Worm (Caenorhabditis elegans) whole organism, L1 larva: ENCODE measurements around the gene nhr-277.

Experiments used
- C04F5.9 ChIP-seq: sonication (generic microtip); optimal IDR thresholded peaks from 2 replicates; lab custom pipeline; 2016; ENCODE audit warnings: missing genetic modification characterization, missing compliant biosample characterization
- C34B4.2 ChIP-seq: sonication (generic microtip); optimal IDR thresholded peaks from 2 replicates; lab custom pipeline; 2017; ENCODE audit warnings: mild to moderate bottlenecking, missing genetic modification characterization, missing compliant biosample characterization
- F16B12.6 ChIP-seq: fragments of 150-350 bp; optimal IDR thresholded peaks from 2 replicates; lab custom pipeline; 2014; ENCODE audit warnings: missing biosample characterization, missing genetic modification characterization
- Y116A8C.19 ChIP-seq: sonication (generic microtip); optimal IDR thresholded peaks from 2 replicates; lab custom pipeline; 2016; ENCODE audit warnings: missing compliant biosample characterization, missing genetic modification characterization, borderline replicate concordance
- alr-1 ChIP-seq: fragments of 200-800 bp; sonication (Bioruptor generic); optimal IDR thresholded peaks from 2 replicates; lab custom pipeline; 2018; ENCODE audit warnings: borderline replicate concordance, mild to moderate bottlenecking, missing genetic modification characterization, missing compliant biosample characterization
- aly-2 ChIP-seq: fragments of 150-350 bp; optimal IDR thresholded peaks from 2 replicates; lab custom pipeline; 2014; ENCODE audit warnings: missing biosample characterization, missing genetic modification characterization
- ama-1 ChIP-seq: fragments of 150-350 bp; optimal IDR thresholded peaks from 2 replicates; lab custom pipeline; 2014
- blmp-1 ChIP-seq: fragments of 150-350 bp; optimal IDR thresholded peaks from 2 replicates; lab custom pipeline; 2014; ENCODE audit warnings: missing biosample characterization, missing genetic modification characterization
- ceh-8 ChIP-seq: fragments of 200-800 bp; sonication (Bioruptor generic); optimal IDR thresholded peaks from 2 replicates; lab custom pipeline; 2018; ENCODE audit warnings: mild to moderate bottlenecking, missing genetic modification characterization, moderate library complexity, missing compliant biosample characterization
- ceh-88 ChIP-seq: fragments of 200-800 bp; sonication (Bioruptor generic); IDR thresholded peaks from 2 replicates; pipeline ENCODE4 v1.3.6; 2022; ENCODE audit warnings: missing genetic modification characterization, missing compliant biosample characterization
- ceh-90 ChIP-seq: sonication (generic microtip); optimal IDR thresholded peaks from 2 replicates; lab custom pipeline; 2016; ENCODE audit warnings: missing genetic modification characterization, missing compliant biosample characterization
- efl-3 ChIP-seq: fragments of 200-800 bp; sonication (Bioruptor generic); optimal IDR thresholded peaks from 2 replicates; lab custom pipeline; 2018; ENCODE audit warnings: mild to moderate bottlenecking, missing genetic modification characterization, missing compliant biosample characterization
- ets-5 ChIP-seq: fragments of 200-800 bp; sonication (Bioruptor generic); IDR thresholded peaks from 2 replicates; pipeline ENCODE4 v1.3.6; 2022; ENCODE audit warnings: missing genetic modification characterization, missing compliant biosample characterization
- fkh-8 ChIP-seq: sonication (generic microtip); optimal IDR thresholded peaks from 2 replicates; lab custom pipeline; 2016; ENCODE audit warnings: mild to moderate bottlenecking, missing genetic modification characterization, missing compliant biosample characterization
- grh-1 ChIP-seq: fragments of 200-800 bp; sonication (Bioruptor generic); IDR thresholded peaks from 2 replicates; pipeline ENCODE4 v1.3.6; 2022; ENCODE audit warnings: missing genetic modification reagents, missing genetic modification characterization, missing compliant biosample characterization
- hlh-4 ChIP-seq: sonication (generic microtip); optimal IDR thresholded peaks from 2 replicates; lab custom pipeline; 2016; ENCODE audit warnings: mild to moderate bottlenecking, missing genetic modification characterization, missing compliant biosample characterization
- isw-1 ChIP-seq: fragments of 200-800 bp; sonication (Bioruptor generic); IDR thresholded peaks from 2 replicates; pipeline ENCODE4 v1.3.6; 2022; ENCODE audit warnings: missing genetic modification characterization, missing compliant biosample characterization
- jun-1 ChIP-seq: fragments of 150-350 bp; optimal IDR thresholded peaks from 2 replicates; lab custom pipeline; 2014; ENCODE audit warnings: missing biosample characterization, missing genetic modification reagents, missing genetic modification characterization
- lin-13 ChIP-seq: fragments of 150-350 bp; optimal IDR thresholded peaks from 2 replicates; lab custom pipeline; 2014; ENCODE audit warnings: missing biosample characterization, missing genetic modification reagents, missing genetic modification characterization
- lin-14 ChIP-seq: fragments of 200-800 bp; sonication (Bioruptor generic); optimal IDR thresholded peaks from 2 replicates; lab custom pipeline; 2018; ENCODE audit warnings: mild to moderate bottlenecking, missing genetic modification characterization, moderate library complexity, missing compliant biosample characterization
- lin-15B ChIP-seq: fragments of 150-350 bp; sonication (generic microtip); optimal IDR thresholded peaks from 3 replicates; lab custom pipeline; 2014; ENCODE audit warnings: missing biosample characterization, missing genetic modification characterization
- lin-35 ChIP-seq, 2 experiments: fragments of 150-350 bp; optimal IDR thresholded peaks; 2 replicates each; lab custom pipeline; 2014; ENCODE audit warnings: missing biosample characterization in 2 of 2, missing genetic modification characterization in 2 of 2, missing genetic modification reagents in 2 of 2
- lin-39 ChIP-seq: fragments of 150-350 bp; optimal IDR thresholded peaks from 2 replicates; lab custom pipeline; 2014; ENCODE audit warnings: missing biosample characterization, missing genetic modification reagents, missing genetic modification characterization
- lir-3 ChIP-seq: sonication (generic microtip); optimal IDR thresholded peaks from 2 replicates; lab custom pipeline; 2016; ENCODE audit warnings: mild to moderate bottlenecking, missing genetic modification characterization, moderate library complexity, missing compliant biosample characterization; ENCODE audit not compliant: poor library complexity
- lsy-2 ChIP-seq, 2 experiments: fragments of 150-350 bp; optimal IDR thresholded peaks; 2 replicates each; lab custom pipeline; 2014; ENCODE audit warnings: missing biosample characterization in 2 of 2, missing genetic modification characterization in 2 of 2
- mab-9 ChIP-seq: fragments of 200-800 bp; sonication (Bioruptor generic); IDR thresholded peaks from 2 replicates; pipeline ENCODE4 v1.3.6; 2022; ENCODE audit warnings: missing genetic modification reagents, missing genetic modification characterization, missing compliant biosample characterization
- mdl-1 ChIP-seq, 2 experiments: fragments of 150-350 bp; optimal IDR thresholded peaks; 2 replicates each; lab custom pipeline; 2014 to 2017; ENCODE audit warnings: missing biosample characterization in 2 of 2, missing genetic modification characterization in 2 of 2, inconsistent platforms in 1 of 2
- mef-2 ChIP-seq: fragments of 150-350 bp; optimal IDR thresholded peaks from 2 replicates; lab custom pipeline; 2014; ENCODE audit warnings: missing biosample characterization, missing genetic modification characterization
- nhr-11 ChIP-seq: fragments of 150-350 bp; optimal IDR thresholded peaks from 2 replicates; lab custom pipeline; 2014; ENCODE audit warnings: missing biosample characterization, missing genetic modification characterization
- nhr-12 ChIP-seq: sonication (generic microtip); optimal IDR thresholded peaks from 2 replicates; lab custom pipeline; 2017; ENCODE audit warnings: missing biosample characterization, missing genetic modification characterization
- nhr-28 ChIP-seq: fragments of 150-350 bp; optimal IDR thresholded peaks from 2 replicates; lab custom pipeline; 2014; ENCODE audit warnings: missing biosample characterization, missing genetic modification characterization
- nhr-71 ChIP-seq: sonication (generic microtip); optimal IDR thresholded peaks from 2 replicates; lab custom pipeline; 2016; ENCODE audit warnings: mild to moderate bottlenecking, missing genetic modification characterization, moderate library complexity, missing compliant biosample characterization
- nhr-76 ChIP-seq: sonication (generic microtip); optimal IDR thresholded peaks from 2 replicates; lab custom pipeline; 2017; ENCODE audit warnings: missing biosample characterization, missing genetic modification characterization
- nhr-77 ChIP-seq: fragments of 150-350 bp; optimal IDR thresholded peaks from 2 replicates; lab custom pipeline; 2014; ENCODE audit warnings: missing biosample characterization, missing genetic modification characterization
- nhr-84 ChIP-seq: sonication (generic microtip); optimal IDR thresholded peaks from 2 replicates; lab custom pipeline; 2017; ENCODE audit warnings: missing biosample characterization, missing genetic modification characterization
- nhr-90 ChIP-seq: sonication (generic microtip); optimal IDR thresholded peaks from 2 replicates; lab custom pipeline; 2016; ENCODE audit warnings: mild to moderate bottlenecking, missing genetic modification characterization, missing compliant biosample characterization; ENCODE audit not compliant: poor library complexity
- pax-3 ChIP-seq: fragments of 200-800 bp; sonication (Bioruptor generic); optimal IDR thresholded peaks from 2 replicates; lab custom pipeline; 2018; ENCODE audit warnings: mild to moderate bottlenecking, missing genetic modification characterization, moderate library complexity, missing compliant biosample characterization
- pqm-1 ChIP-seq: sonication (generic microtip); optimal IDR thresholded peaks from 3 replicates; lab custom pipeline; 2017; ENCODE audit warnings: missing biosample characterization, missing genetic modification characterization
- rnt-1 ChIP-seq: sonication (generic microtip); optimal IDR thresholded peaks from 2 replicates; lab custom pipeline; 2016; ENCODE audit warnings: mild to moderate bottlenecking, missing genetic modification characterization, moderate library complexity, missing compliant biosample characterization
- snu-23 ChIP-seq: sonication (generic microtip); optimal IDR thresholded peaks from 2 replicates; lab custom pipeline; 2016; ENCODE audit warnings: missing genetic modification characterization, missing compliant biosample characterization
- sox-4 ChIP-seq: sonication (generic microtip); optimal IDR thresholded peaks from 2 replicates; lab custom pipeline; 2016; ENCODE audit warnings: missing genetic modification characterization, missing compliant biosample characterization
- sup-37 ChIP-seq: fragments of 200-800 bp; sonication (Bioruptor generic); optimal IDR thresholded peaks from 2 replicates; lab custom pipeline; 2018; ENCODE audit warnings: mild to moderate bottlenecking, missing genetic modification characterization, missing compliant biosample characterization
- tbx-2 ChIP-seq: sonication (generic microtip); optimal IDR thresholded peaks from 2 replicates; lab custom pipeline; 2016; ENCODE audit warnings: missing genetic modification characterization, missing compliant biosample characterization
- tlp-1 ChIP-seq: fragments of 150-350 bp; optimal IDR thresholded peaks from 2 replicates; lab custom pipeline; 2014; ENCODE audit warnings: missing biosample characterization, missing genetic modification characterization
- unc-130 ChIP-seq: fragments of 150-350 bp; optimal IDR thresholded peaks from 2 replicates; lab custom pipeline; 2017; ENCODE audit warnings: missing biosample characterization, missing genetic modification characterization, inconsistent platforms
- unc-30 ChIP-seq: sonication (generic microtip); optimal IDR thresholded peaks from 2 replicates; lab custom pipeline; 2017; ENCODE audit warnings: missing biosample characterization, missing genetic modification characterization
- unc-86 ChIP-seq: sonication (generic microtip); optimal IDR thresholded peaks from 2 replicates; lab custom pipeline; 2016; ENCODE audit warnings: missing genetic modification characterization, missing compliant biosample characterization
- unc-98 ChIP-seq: fragments of 200-800 bp; sonication (Bioruptor generic); IDR thresholded peaks from 2 replicates; pipeline ENCODE4 v1.3.6; 2022; ENCODE audit warnings: missing genetic modification characterization, missing compliant biosample characterization
- vab-15 ChIP-seq: sonication (generic microtip); optimal IDR thresholded peaks from 2 replicates; lab custom pipeline; 2017; ENCODE audit warnings: missing genotype, mild to moderate bottlenecking, missing genetic modification characterization, missing compliant biosample characterization
- xbp-1 ChIP-seq: sonication (generic microtip); optimal IDR thresholded peaks from 2 replicates; lab custom pipeline; 2016; ENCODE audit warnings: missing genetic modification characterization, missing compliant biosample characterization
- zag-1 ChIP-seq: fragments of 150-350 bp; optimal IDR thresholded peaks from 2 replicates; lab custom pipeline; 2014; ENCODE audit warnings: missing biosample characterization, missing genetic modification characterization
- zip-4 ChIP-seq: fragments of 200-800 bp; sonication (Bioruptor generic); optimal IDR thresholded peaks from 2 replicates; lab custom pipeline; 2018; ENCODE audit warnings: mild to moderate bottlenecking, missing genetic modification characterization, moderate library complexity, missing compliant biosample characterization
- ztf-11 ChIP-seq, 2 experiments: sonication (generic microtip); optimal IDR thresholded peaks; 2 replicates each; lab custom pipeline; 2016 to 2017; ENCODE audit warnings: missing genetic modification characterization in 2 of 2, missing biosample characterization in 1 of 2, missing compliant biosample characterization in 1 of 2
- ztf-4 ChIP-seq: fragments of 150-350 bp; optimal IDR thresholded peaks from 2 replicates; lab custom pipeline; 2014; ENCODE audit warnings: missing biosample characterization, missing genetic modification characterization

nhr-277 gene

DNA sequence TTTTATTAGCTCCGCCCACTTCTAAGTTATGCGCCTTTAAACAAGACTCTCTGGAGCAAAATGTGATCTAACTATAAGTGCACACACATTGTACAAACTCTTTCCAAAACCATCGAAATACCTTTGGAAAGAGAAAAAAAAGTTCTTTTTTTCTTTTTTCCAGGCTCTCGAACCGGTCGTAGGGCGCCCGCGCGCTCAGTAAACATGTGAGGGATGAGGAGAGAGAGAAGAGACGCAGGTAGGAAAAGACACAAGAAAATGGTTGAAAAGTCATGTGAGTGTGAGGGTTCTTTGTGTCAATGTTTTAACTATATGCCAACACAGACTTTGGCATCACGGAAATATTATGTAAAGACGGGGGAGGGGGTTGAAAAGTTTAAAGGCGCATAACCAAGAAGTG lies 31.7 kb downstream of the nhr-277 start (continued):
- TF ChIP-seq xbp-1 (tag; lab: Kevin White, UChicago): peak; percentile 63
- TF ChIP-seq mdl-1 (tag; optimal IDR thresholded peaks at IDR 0.05; lab: Kevin White, UChicago): peak in 1 of 2 experiments; percentile 86
- TF ChIP-seq nhr-11 (tag; lab: Kevin White, UChicago): peak; percentile 35
- TF ChIP-seq blmp-1 (tag; lab: Kevin White, UChicago): peak; percentile 74
- peak; percentile 75 to 88 for TF ChIP-seq lin-35 (GFP tag; optimal IDR thresholded peaks at IDR 0.05; lab: Kevin White, UChicago)
- TF ChIP-seq ets-5: no peak
- no peak for TF ChIP-seq Y116A8C.19 (tag; lab: Kevin White, UChicago)
- TF ChIP-seq ceh-8 (GFP tag; lab: Kevin White, UChicago): peak; percentile 48
- peak; percentile 37 for TF ChIP-seq unc-130 (tag; lab: Kevin White, UChicago)
- no peak for TF ChIP-seq ceh-90 (tag; lab: Kevin White, UChicago)
- no peak for TF ChIP-seq lin-15B
- peak; percentile 86 for TF ChIP-seq nhr-90 (tag; lab: Kevin White, UChicago)
- no peak for TF ChIP-seq nhr-84 (tag; lab: Kevin White, UChicago)
- peak; percentile 79 to 84 for TF ChIP-seq lsy-2 (tag; optimal IDR thresholded peaks at IDR 0.05; lab: Kevin White, UChicago)
- peak; percentile 79 for TF ChIP-seq lin-13
- TF ChIP-seq pqm-1: no peak
- TF ChIP-seq ztf-4: peak; percentile 70
- TF ChIP-seq ceh-88: peak; percentile 63; the same call in 1 of the 2 replicates
- no peak for TF ChIP-seq lin-39 (tag; lab: Kevin White, UChicago)
- TF ChIP-seq nhr-28 (tag; lab: Kevin White, UChicago): no peak
- TF ChIP-seq mab-9: 0 out of 2 replicates have a peak, but pooled peaks have one; percentile 30
- TF ChIP-seq tlp-1 (tag; lab: Kevin White, UChicago): no peak
- TF ChIP-seq lin-14 (GFP tag; lab: Kevin White, UChicago): peak; percentile 94
- TF ChIP-seq rnt-1: peak; percentile 90
- peak; percentile 62 for TF ChIP-seq lir-3 (tag; lab: Kevin White, UChicago)
- TF ChIP-seq jun-1: peak; percentile 76
- peak; percentile 45 for TF ChIP-seq unc-86
- peak; percentile 51 for TF ChIP-seq pax-3
- no peak for TF ChIP-seq zip-4 (GFP tag; lab: Kevin White, UChicago)
- no peak for TF ChIP-seq mef-2 (tag; lab: Kevin White, UChicago)
- TF ChIP-seq grh-1 (GFP tag; lab: Robert Waterston, UW): peak; percentile 95
- no peak for TF ChIP-seq alr-1 (tag; lab: Kevin White, UChicago)
- TF ChIP-seq zag-1 (tag; lab: Kevin White, UChicago): no peak
- no peak for TF ChIP-seq nhr-12
- TF ChIP-seq sup-37: peak; percentile 45
- TF ChIP-seq nhr-77 (tag; lab: Kevin White, UChicago): peak; percentile 58
- peak; percentile 93 for TF ChIP-seq snu-23
- no peak for TF ChIP-seq sox-4 (tag; lab: Kevin White, UChicago)
- no peak for TF ChIP-seq aly-2 (tag; lab: Kevin White, UChicago)
- no peak for TF ChIP-seq unc-98 (GFP tag; lab: Robert Waterston, UW)
- TF ChIP-seq nhr-76 (tag; lab: Kevin White, UChicago): no peak
- TF ChIP-seq nhr-71 (tag; lab: Kevin White, UChicago): peak; percentile 95
- TF ChIP-seq F16B12.6 (tag; lab: Kevin White, UChicago): no peak
- TF ChIP-seq isw-1 (GFP tag; lab: Robert Waterston, UW): peak; percentile 55
- peak; percentile 43 for TF ChIP-seq C04F5.9 (tag; lab: Kevin White, UChicago)
- TF ChIP-seq fkh-8 (tag; lab: Kevin White, UChicago): peak; percentile 10
- TF ChIP-seq unc-30 (tag; lab: Kevin White, UChicago): no peak
- no peak for TF ChIP-seq vab-15 (tag; lab: Kevin White, UChicago)
- TF ChIP-seq ama-1 (lab: Kevin White, UChicago): peak; percentile 89
- TF ChIP-seq ztf-11 (tag; optimal IDR thresholded peaks at IDR 0.05; lab: Kevin White, UChicago): no peak
- TF ChIP-seq tbx-2 (tag; lab: Kevin White, UChicago): peak; percentile 88
- no peak for TF ChIP-seq efl-3 (GFP tag; lab: Kevin White, UChicago)
- no peak for TF ChIP-seq C34B4.2
- no peak for TF ChIP-seq hlh-4
